Worm (Caenorhabditis elegans) whole organism, midembryonic: ENCODE results near the gene rpl-3.

Experiments
- cog-1 ChIP-seq: sonication (generic microtip); optimal IDR thresholded peaks from 2 replicates; lab custom pipeline; 2016; ENCODE audit warnings: missing genetic modification characterization, missing compliant biosample characterization
- klf-2 ChIP-seq: fragments of 200-800 bp; sonication (Bioruptor generic); conservative IDR thresholded peaks from 2 replicates; pipeline ENCODE4 v1.3.6; 2022; ENCODE audit warnings: missing genetic modification reagents, missing genetic modification characterization, missing compliant biosample characterization
- ref-1 ChIP-seq: fragments of 200-800 bp; sonication (Bioruptor generic); conservative IDR thresholded peaks from 2 replicates; pipeline ENCODE4 v1.3.6; 2022; ENCODE audit warnings: missing genetic modification reagents, missing genetic modification characterization, missing compliant biosample characterization

DNA sequence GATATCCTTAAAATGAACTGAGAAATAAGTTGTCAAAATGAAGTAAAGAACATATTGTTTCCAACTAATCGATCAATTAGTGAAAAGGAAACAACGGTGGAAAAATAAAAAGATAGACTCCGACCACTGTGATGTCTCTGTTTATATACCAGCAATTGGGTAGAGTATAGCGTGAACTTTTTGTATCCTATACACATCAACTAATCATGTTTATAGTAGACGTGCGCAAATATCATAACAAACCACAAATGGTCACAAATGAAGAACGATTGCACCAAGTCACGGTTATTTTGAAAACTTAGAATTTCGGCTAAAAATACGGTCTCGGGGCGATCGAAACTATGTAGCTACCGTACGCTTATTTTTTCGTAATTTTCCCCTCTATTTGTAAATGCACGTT is 28.0 kb upstream of the rpl-3 start, which contains the start of gene cyp-25A3:
- TF ChIP-seq klf-2 (GFP tag; lab: Robert Waterston, UW) (no peak), ref-1 (GFP tag; lab: Robert Waterston, UW) (no peak), cog-1 (no peak)
